Fruit fly (Drosophila melanogaster): ENCODE results near the gene CG12096.
"Not testable (repeated sequence)": the region's sequence is repeated elsewhere in the genome, so short reads cannot be mapped to it uniquely, and the experiment has no call there.

The CG12096 gene

DNA sequence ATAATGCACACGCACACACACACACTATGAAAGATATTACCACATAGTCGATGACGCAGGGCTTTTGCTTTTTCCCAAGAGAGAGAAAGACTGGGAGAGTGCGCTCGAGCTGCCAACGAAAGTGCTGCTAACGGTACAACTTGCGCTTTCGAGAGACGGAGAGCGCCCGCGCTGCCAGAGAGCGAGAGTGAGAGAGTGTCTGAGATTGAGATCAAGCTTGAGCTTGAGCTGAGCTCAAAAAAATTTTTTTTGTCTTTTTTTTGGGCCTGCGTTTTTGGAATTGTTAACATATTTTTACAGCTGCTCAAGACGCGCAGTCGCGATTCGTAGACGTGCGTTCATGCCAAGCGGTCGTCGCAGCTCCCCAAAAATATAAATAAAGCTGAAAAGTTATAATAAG, 20.5 kb upstream of the CG12096 start, which contains the start of gene CG32645:
CG32645 (plus strand) TSS at position 313 of the 400 bp plus-strand sequence.
- TF ChIP-seq noc (tag; optimal IDR thresholded peaks at IDR 0.05) = no peak

DNA sequence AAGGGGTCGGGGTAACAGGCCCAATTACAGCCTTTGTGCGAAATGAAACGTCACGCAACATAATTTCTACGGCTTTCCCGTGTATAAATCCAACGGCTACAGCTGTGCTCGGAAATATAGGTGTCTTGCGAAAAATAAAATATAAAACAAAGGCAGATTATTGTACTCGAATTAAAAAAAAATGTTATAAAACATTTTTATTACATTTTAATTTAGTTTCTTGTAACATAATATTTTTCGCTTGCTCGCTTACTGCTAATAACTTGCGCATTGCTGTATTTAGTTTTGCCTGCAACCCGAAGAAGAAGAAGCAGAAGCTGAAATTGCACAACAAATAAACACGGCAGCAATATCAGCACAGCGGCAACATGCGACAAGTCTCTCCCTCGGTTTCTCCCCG, 16.3 kb upstream of the CG12096 start:
- no peak for TF ChIP-seq noc (tag; optimal IDR thresholded peaks at IDR 0.05)

DNA sequence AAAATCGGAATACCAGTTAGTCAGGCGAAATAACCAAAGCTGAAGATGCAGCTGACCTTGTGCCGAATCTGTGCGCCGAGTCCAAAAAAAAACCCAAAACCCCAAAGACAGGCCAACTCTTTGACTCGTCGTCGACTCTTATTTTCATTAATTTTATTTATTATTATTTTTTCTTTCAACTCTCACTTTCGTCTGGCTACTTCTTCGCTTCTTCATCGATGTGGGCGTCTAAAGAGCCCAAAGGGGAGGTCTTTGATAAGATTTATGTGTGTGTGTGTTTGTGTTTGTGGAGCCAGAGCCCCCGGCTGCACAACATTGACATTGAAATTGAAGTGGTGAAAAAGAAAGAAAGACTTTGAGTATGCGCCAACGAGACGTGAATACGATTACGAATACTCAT, 13.5 kb upstream of the CG12096 start:
- TF ChIP-seq noc (tag; optimal IDR thresholded peaks at IDR 0.05) = no peak

DNA sequence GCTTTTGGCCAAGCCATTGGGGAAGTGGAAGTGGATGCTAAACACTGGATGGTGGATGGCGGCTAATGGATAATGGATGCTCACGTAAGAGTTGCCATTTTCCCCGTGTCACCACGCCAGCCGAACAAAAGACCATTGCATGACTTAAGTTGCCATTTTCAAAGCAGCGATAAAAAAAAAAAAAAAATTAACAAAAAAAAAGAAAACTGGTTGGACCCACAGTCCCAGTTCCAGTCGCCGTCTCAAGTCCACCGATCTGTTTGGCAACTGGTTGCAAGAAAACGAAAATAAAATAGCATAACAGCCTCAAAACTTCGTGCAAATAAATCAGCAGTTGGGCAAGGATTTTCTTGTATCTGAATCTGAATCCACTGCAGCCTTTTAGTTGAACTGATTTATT, 10.3 kb upstream of the CG12096 start:
- no peak for TF ChIP-seq noc (tag; optimal IDR thresholded peaks at IDR 0.05)

DNA sequence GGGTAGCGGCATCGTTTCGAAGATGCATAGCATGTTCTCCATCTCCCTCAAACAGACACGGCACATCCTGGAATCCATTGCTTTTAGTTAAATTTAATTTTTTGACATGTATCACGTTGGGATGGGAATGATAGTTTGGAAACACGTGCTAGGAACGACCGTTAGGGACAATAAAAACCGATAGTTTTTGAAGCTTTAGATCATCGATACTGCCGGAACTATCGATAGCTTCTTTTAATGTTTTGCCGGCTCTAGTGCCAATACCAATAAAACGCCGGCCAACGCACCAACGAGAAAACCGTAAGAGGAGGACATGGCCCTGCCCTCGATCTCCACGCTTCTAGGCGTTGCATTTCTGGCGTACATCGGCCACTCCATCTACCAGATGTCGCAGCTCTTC, 4.6 kb upstream of the CG12096 start, which contains the start of the genes CG4318 and CG4332:
CG4318 (minus strand) TSS at position 142 of the 400 bp plus-strand sequence.
CG4332 (plus strand) TSS at position 256 of the 400 bp plus-strand sequence.
- no peak for TF ChIP-seq noc (tag; optimal IDR thresholded peaks at IDR 0.05)

DNA sequence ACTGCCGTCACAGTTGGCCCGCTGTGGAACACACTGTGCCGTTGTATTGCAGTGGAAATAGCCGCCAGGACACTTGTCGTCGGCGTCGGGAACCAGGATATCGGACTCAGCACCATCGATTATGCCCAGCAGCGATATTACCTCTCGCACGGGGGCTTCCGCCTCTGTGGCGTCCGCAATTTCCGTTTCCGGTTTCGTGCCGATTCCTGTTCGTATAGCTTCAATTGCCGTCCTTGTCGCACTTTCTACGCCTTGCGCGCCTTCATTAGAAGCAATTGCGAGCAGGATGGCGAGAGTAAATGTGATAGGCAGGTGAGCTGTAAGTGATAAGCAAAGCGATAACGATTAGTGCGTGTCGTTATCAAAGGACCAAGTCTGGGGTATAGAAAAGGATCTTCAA, 13.5 kb downstream of the CG12096 start:
- no peak for TF ChIP-seq noc (tag; optimal IDR thresholded peaks at IDR 0.05)

DNA sequence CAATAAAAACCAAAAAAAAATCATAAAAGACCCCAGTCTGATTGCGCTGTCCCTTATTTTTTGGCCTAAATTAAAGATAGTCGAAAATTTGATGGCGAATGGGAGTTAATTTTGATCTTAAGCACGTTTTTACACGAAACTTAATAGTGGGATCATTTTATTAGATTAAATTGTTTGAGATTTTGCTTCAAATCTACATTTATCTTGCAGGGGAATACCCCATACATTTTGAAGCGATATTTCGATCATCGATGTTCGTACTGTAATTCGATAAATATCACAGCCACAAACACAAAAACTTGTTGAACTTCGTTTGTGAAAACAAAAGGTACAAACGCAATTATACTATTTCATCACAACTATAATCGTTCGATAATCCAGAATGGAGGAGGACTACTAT, 18.3 kb downstream of the CG12096 start, which contains the start of gene CG32640:
CG32640 (plus strand) TSS at position 286 of the 400 bp plus-strand sequence.
- not testable (repeated sequence) for TF ChIP-seq noc (tag; optimal IDR thresholded peaks at IDR 0.05)

DNA sequence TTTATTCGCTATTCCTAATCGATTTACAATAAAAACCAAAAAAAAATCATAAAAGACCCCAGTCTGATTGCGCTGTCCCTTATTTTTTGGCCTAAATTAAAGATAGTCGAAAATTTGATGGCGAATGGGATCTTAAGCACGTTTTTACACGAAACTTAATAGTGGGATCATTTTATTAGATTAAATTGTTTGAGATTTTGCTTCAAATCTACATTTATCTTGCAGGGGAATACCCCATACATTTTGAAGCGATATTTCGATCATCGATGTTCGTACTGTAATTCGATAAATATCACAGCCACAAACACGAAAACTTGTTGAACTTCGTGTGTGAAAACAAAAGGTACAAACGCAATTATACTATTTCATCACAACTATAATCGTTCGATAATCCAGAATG, 24.8 kb downstream of the CG12096 start, which contains the start of gene CG32641:
CG32641 (plus strand) TSS at position 301 of the 400 bp plus-strand sequence.
- not testable (repeated sequence) for TF ChIP-seq noc (tag; optimal IDR thresholded peaks at IDR 0.05)

DNA sequence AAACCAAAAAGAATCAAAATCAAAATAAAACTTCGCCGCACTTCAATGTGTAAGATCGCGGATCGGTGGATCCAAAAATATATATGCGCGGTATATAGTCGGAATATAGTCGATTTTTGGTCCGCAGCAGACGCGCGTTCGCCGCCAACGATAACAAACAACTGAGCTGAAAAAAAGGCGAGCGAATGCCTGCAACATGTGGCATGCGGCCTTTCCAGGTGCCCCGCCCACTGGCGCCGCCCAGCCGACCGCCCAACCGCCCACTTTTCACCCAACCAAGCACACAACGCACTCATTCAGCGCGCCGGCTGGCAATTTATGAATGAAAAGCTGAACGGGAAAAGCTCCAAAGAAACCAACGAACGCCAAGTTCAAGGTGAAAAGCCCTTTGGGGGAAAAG, 29.6 kb downstream of the CG12096 start, which contains the start of gene Lgr4:
Lgr4 (minus strand) TSS at position 133 of the 400 bp plus-strand sequence.
- TF ChIP-seq noc (tag; optimal IDR thresholded peaks at IDR 0.05) = no peak

DNA sequence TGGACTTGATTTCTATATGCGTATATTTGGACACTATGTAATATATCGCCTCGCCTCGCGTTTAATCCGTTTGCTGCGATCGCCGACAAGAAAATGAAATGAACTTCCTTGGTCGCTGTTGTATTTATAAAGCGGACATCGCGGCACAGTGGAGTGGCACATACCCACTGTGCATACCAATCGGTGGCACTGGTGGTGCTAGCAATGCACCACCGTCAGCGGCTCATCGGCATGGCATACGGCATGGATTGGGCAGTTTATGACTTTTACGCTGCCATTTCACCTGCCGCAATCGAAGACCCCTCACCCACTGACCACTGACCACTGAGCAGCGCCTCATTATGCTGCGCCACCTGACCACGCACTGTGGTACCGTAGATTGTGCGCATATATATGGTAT, 32.4 kb downstream of the CG12096 start, which contains the start of gene CG12723:
CG12723 (minus strand) TSS at position 101 of the 400 bp plus-strand sequence.
- TF ChIP-seq noc (tag; optimal IDR thresholded peaks at IDR 0.05) = no peak

DNA sequence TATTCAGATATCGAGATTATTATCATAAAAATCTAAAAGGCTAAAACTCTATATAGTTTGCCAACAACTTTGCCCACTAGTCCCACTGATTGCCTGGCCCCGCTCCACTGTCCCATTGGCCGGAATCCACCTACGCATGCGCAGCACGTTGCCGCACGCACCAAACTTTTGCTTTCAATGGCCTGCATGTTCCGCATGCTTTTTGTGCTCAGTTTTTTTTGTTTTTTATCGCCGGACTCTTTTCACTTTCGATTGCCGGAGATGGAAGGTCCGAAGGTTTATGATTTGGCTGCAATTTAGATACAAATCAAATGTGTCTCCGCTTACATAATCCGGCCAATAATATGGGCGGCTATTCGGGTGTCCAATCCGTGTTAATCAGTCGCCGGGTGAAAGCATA, 32.8 kb downstream of the CG12096 start:
- no peak for TF ChIP-seq noc (tag; optimal IDR thresholded peaks at IDR 0.05)

DNA sequence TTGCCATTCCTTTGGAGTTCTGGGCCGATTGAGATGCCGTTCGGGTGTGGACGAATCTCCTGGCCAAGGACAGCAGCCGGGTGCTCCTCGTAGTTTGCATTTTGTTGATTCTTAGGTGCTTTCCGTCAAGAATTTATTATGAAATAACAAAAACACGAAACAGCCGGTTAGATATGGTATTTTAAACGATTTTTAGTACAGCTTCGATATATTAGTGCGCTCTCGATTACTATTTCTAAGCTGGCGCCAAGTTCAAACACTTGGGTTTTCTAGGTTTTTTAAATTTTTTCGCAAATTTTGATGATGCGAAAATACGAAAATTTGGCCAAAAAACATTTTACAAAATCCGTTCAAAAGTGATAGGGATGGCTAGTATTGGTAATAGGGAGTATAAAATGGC, 34.8 kb downstream of the CG12096 start, which contains the start of gene Coq5:
Coq5 (minus strand) TSS at position 303 of the 400 bp plus-strand sequence.
- no peak for TF ChIP-seq noc (tag; optimal IDR thresholded peaks at IDR 0.05)

DNA sequence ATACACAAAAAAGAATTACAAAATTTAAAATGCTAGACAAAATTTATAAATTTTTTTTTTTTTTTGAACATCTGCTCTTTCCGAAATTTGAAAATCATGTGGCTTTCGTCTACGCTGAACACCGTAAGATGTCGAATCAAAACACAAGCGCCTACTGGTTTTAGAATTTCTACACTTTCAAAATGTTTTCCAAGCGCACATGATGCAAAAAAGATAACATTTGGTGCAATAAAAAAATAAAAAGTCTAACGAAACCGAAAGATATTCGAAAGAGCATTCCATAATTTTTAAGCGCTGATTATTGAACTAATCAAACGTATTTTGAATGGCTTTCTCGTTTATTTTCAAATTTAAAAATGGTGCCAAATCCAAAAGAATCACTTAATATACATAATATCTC, 42.8 kb downstream of the CG12096 start, which contains the start of gene CG44437:
CG44437 (minus strand) TSS at position 101 of the 400 bp plus-strand sequence.
- TF ChIP-seq noc (tag; optimal IDR thresholded peaks at IDR 0.05) = no peak

DNA sequence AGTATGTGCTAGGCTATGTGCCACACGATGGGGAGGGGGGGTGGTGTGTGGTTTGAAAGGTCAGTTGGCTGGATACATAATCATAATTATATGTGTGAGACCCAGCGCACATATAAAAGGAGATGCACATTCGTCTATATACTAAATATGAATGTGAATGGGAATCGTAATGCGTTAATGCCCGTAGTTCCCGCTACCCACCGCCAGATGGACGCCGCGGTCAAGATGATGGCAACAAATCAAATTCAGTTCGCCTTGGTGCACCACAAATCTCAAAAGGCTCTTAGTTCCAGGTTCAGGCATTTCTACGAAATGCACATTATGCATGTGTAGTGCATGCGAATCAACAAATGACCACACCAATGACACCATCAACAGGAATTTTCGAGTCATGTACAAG, 45.3 kb downstream of the CG12096 start:
- no peak for TF ChIP-seq noc (tag; optimal IDR thresholded peaks at IDR 0.05)

DNA sequence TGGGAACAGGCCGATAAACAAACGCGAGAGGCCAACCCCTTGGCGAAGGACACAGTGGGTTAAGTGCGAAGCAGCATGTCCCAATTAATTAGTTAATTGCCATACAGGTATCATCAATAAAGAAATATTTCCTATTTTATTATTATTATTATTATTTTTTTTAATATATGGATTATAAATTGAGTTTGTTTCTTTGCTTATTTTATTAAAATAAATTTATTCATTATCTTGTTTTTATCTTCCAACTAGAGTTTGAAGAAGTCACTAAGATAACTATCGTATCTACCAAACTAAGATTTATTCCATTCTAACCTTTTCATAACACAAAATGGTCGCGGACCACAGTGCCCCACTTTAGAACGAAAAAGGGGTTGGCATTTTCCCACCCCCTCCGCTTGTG, 48.7 kb downstream of the CG12096 start:
- TF ChIP-seq noc (tag; optimal IDR thresholded peaks at IDR 0.05) = no peak

DNA sequence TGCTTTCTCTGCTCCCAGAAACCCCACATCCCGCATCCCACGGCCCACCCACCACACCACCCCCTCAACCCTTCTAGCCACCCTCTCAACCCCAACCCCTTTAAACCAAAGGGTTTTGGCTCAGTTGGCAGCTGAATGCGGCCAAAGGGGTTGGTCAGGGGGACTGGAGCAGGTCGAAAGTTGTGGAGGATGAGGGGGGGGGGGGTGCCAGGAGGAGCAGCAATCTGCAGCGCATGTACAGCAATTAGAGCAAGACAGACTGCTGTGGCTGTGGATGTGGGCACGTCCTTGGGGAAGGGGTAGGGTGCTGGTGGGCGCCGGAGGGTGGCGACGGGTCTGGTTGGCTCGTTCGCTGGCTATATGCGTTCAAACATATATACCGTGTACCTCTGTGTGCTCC, 49.1 kb downstream of the CG12096 start:
- no peak for TF ChIP-seq noc (tag; optimal IDR thresholded peaks at IDR 0.05)

DNA sequence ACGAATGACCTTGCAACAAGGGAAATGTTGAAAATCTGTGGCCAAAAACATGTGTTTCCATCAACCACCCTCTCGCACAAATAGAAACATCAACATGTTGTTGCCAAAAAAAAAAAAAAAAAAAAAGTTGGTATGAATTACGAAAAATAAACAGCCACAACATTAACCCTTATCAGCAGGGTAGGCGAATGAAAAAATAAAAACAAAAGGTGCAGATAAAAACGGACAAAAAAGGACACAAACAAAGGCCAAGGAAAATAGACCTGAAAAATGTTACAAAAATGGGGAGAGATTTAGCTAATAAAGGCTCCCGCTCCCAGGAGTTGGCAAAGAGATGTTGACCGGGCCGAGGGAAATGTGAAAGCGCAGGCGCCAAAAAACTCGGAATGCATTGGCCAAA, 50.0 kb downstream of the CG12096 start:
- no peak for TF ChIP-seq noc (tag; optimal IDR thresholded peaks at IDR 0.05)

DNA sequence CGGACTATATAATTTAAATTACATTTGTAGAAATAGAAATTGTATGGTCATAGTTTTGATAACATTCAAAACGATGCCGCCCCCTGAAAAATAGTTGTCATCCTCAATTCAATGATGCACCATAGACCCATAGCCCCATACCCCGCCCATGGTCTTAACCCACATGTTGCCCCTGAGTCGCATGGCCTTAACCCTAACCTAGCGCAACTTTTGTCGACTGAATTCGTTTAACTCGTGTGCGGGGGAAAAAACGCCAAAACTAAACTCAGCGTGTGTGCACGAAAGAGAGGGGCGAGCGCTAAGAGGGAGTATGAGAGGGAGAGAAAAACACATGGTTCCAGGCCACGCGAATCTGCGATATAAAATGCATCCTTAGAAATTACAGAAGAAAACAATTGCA, 51.0 kb downstream of the CG12096 start:
- no peak for TF ChIP-seq noc (tag; optimal IDR thresholded peaks at IDR 0.05)
